Worm (Caenorhabditis elegans) whole organism, mixed stage, embryonic: ENCODE data around the gene clec-41.

ENCODE experiments used
- nhr-28 ChIP-seq: fragments of 150-350 bp; optimal IDR thresholded peaks from 2 replicates; lab custom pipeline; 2014; ENCODE audit warnings: missing biosample characterization, missing genetic modification characterization
- tbx-8 ChIP-seq: fragments of 200-800 bp; sonication (Bioruptor generic); optimal IDR thresholded peaks from 2 replicates; lab custom pipeline; 2018; ENCODE audit warnings: mild to moderate bottlenecking, missing genetic modification characterization, moderate library complexity, missing compliant biosample characterization

DNA sequence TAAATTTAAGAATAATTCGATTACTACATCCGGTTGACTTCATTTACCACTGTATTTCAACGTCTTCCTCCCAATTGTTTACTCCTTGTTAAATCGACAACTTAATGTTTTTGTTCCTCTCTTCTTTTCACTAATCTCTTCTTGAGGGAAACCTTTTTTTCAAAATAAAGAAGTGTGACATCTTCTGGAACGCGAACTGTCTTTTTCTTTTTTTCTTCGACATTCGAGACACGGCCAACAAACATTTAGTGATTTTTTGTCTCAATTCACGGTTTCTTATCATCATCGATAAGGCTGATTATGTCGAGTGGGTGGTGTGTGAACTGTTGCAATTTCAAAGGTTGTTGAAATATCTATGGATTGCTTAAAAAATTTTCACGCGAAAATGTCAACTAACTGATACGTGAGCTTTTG lies 52.7 kb downstream of the clec-41 start:
- TF ChIP-seq nhr-28 (tag; lab: Kevin White, UChicago) (no peak), tbx-8 (GFP tag; lab: Kevin White, UChicago) (no peak)
